Worm (Caenorhabditis elegans): ENCODE data around the gene C17F4.7.
"Not testable (repeated sequence)": the region's sequence is repeated elsewhere in the genome, so short reads cannot be mapped to it uniquely, and the experiment has no call there.

The C17F4.7 gene

DNA sequence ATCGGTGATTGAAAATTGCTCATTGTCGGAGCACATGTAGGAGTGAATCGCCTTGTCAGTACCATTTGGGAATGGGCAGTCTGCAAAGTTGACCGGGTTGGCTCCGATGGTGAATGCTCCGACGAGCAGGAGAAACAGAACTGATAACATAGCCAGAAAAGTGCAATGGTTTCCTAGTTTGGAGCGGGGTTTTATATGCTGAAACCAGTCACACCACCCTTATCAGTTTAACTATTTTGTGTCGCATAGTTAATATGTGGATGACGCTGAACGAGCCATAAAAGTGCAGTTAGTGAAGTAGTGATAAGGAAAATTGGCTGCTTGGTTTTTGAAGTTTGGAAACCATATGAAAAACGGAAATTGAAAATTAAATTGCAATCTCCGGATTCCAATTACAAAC lies at the start of gene C17F4.7:
Gene C17F4.7, minus strand, starts transcription at position 180 of the 400 bp plus-strand sequence.
- TF ChIP-seq W03F9.2 (tag; optimal IDR thresholded peaks at IDR 0.05) (no peak), him-1 (tag; optimal IDR thresholded peaks at IDR 0.05) (no peak), dao-5 (tag; optimal IDR thresholded peaks at IDR 0.05) (no peak)

- no peak for TF ChIP-seq dao-5 (tag; optimal IDR thresholded peaks at IDR 0.05)
- TF ChIP-seq him-1 (tag; optimal IDR thresholded peaks at IDR 0.05) = no peak
- TF ChIP-seq W03F9.2 (tag; optimal IDR thresholded peaks at IDR 0.05) = no peak
These were observed 49.4 kb upstream of the C17F4.7 start, which contains the start of gene btb-17 for ce11 chrII:3295193-3295592. TSS of gene btb-17 (plus strand) at chrII:3295405.

DNA sequence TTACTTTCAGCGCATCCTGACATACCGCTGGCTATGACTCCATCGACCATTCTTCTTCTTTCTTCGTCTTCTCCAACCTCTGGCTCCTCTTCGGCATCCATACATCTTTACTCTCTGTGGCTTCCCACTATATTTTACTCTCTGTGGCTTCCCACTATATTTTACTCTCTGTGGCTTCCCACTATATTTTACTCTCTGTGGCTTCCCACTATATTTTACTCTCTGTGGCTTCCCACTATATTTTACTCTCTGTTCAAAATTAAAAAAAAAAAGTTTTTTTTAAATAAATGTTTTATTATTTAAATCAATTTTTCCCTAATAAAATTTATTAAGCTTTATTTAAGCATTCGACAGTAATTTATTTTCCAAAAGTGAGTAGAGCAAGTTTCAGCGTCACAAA lies 44.7 kb upstream of the C17F4.7 start, which contains the start of gene F39E9.14:
Gene F39E9.14, minus strand, starts transcription at position 101 of the 400 bp plus-strand sequence.
- not testable (repeated sequence) for TF ChIP-seq dao-5, W03F9.2, him-1 (tag; optimal IDR thresholded peaks at IDR 0.05)

DNA sequence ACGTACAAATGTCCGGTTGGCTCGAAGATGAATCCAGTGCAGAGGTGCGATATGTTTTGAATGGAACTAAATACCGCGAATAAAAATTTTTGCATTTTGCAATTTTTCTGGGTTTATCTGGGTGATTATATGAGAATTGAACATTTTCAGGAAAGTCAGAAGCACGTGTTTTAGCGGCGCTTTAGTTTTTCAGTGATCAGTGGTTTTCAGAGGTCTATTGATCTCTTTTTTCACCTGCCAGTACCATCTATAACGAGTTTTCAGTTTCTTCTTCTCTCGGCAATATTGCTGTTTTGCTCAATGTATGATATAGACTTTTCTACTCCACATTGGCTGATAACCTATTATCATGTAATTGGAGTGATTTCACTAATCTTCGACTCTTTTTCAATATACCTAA lies 41.3 kb upstream of the C17F4.7 start, which contains the start of gene sri-63:
Gene sri-63, plus strand, starts transcription at position 301 of the 400 bp plus-strand sequence.
- no peak for TF ChIP-seq dao-5 (tag; optimal IDR thresholded peaks at IDR 0.05)
- TF ChIP-seq W03F9.2 (tag; optimal IDR thresholded peaks at IDR 0.05) = no peak

- no peak for TF ChIP-seq him-1 (tag; optimal IDR thresholded peaks at IDR 0.05)
- TF ChIP-seq W03F9.2 (tag; optimal IDR thresholded peaks at IDR 0.05) = no peak
- TF ChIP-seq dao-5 (tag; optimal IDR thresholded peaks at IDR 0.05) = no peak
These were observed 38.7 kb upstream of the C17F4.7 start, which contains the start of gene scl-15 for ce11 chrII:3284558-3284957. TSS of gene scl-15 (minus strand) at chrII:3284658.

DNA sequence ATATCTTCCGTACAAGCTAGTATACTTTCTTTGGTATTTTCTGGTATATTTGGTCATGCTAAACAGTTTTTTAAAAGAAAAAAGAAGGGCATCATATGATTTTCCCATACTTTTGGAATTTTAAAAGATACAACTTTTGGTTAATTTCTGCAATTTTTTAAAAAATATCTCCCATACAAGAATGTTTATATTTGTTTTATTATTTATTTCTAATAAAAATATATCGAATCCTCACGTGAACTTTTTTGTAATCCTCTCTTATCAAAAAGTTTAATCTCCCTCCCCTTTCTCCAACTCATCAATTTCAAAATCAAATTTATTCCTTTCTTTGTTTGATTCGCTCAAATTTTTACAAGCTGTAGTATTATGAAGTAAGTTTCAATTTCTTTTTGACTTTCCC lies 36.5 kb upstream of the C17F4.7 start, which contains the start of gene nep-13:
Gene nep-13, plus strand, starts transcription at position 301 of the 400 bp plus-strand sequence.
- TF ChIP-seq dao-5 (tag; optimal IDR thresholded peaks at IDR 0.05) (no peak), him-1 (tag; optimal IDR thresholded peaks at IDR 0.05) (no peak), W03F9.2 (tag; optimal IDR thresholded peaks at IDR 0.05) (no peak)

DNA sequence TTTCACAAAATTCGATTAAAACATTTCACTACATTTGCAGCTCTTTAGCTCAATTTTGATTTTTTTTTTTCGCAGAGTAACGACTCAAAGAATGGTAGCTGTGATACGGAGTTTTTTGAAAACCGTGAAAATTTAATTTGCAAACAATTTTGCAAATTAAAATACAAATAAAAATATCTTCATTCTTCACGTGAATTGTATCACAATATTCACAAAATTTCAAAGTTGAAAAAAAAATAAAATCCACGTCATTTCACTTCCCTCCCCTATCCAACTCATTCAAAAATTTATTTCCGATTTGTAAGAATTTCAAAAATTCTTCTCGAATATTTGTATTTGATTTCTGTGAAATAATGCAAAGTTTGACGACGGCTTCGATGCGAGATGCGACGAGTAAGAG lies 32.8 kb upstream of the C17F4.7 start, which contains the start of gene wht-4:
Gene wht-4, plus strand, starts transcription at position 301 of the 400 bp plus-strand sequence.
- TF ChIP-seq dao-5 (tag; optimal IDR thresholded peaks at IDR 0.05) (no peak), him-1 (tag; optimal IDR thresholded peaks at IDR 0.05) (no peak), W03F9.2 (tag; optimal IDR thresholded peaks at IDR 0.05) (no peak)

- no peak for TF ChIP-seq W03F9.2 (tag; optimal IDR thresholded peaks at IDR 0.05)
- TF ChIP-seq dao-5 (tag; optimal IDR thresholded peaks at IDR 0.05) = no peak
- TF ChIP-seq him-1 (tag; optimal IDR thresholded peaks at IDR 0.05) = no peak
These were observed 31.9 kb upstream of the C17F4.7 start, which contains the start of gene F02E11.4 for ce11 chrII:3277686-3278085. TSS of gene F02E11.4 (minus strand) at chrII:3277786.

DNA sequence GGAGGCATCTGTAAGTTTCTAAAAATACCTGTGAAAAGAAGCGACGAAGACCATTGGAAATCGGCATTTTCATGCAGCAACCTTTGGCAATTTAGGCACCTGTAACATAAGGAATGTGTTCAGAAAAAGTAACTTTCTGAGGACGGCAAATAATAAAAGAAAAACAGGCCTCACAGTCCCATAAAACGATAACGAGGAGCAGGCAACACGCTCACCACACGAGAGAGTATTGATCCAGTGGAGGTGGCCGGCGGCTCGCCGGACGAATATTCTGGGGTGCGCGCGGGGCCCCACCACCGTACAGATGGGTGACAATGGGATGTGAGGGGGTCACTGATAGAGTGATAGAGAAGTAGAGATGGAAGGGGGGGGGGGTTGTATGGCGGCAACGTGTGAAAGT lies 29.1 kb upstream of the C17F4.7 start, which contains the start of gene F02E11.3:
Gene F02E11.3, minus strand, starts transcription at position 101 of the 400 bp plus-strand sequence.
- TF ChIP-seq him-1 (tag; optimal IDR thresholded peaks at IDR 0.05) (no peak), W03F9.2 (tag; optimal IDR thresholded peaks at IDR 0.05) (no peak), dao-5 (tag; optimal IDR thresholded peaks at IDR 0.05) (no peak)

DNA sequence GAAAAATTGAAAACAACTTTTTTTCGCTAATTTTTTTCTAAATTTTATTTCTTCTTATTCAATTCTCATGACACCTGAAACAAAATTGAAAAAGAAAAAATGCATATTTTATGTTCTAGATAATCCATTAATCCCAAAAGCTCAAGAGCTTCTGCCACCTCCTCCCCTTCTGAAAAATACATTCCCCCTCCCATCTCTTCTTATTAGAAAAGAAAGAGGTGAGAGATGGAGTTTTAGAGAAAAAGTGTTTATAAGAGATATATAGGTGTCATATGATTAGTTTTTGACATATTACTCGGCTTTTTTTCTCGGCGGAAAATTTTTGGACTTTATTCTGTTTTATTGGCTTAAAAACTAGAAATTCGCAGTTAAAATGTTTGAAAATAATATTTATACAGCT lies 24.8 kb upstream of the C17F4.7 start:
- no peak for TF ChIP-seq W03F9.2 (tag; optimal IDR thresholded peaks at IDR 0.05)
- TF ChIP-seq him-1 (tag; optimal IDR thresholded peaks at IDR 0.05) = no peak
- no peak for TF ChIP-seq dao-5 (tag; optimal IDR thresholded peaks at IDR 0.05)

ce11 chrII:3267815-3268214 lies 22.0 kb upstream of the C17F4.7 start:
- TF ChIP-seq W03F9.2 (tag; optimal IDR thresholded peaks at IDR 0.05) (no peak), him-1 (tag; optimal IDR thresholded peaks at IDR 0.05) (no peak), dao-5 (tag; optimal IDR thresholded peaks at IDR 0.05) (no peak)

ce11 chrII:3267365-3267764 lies 21.6 kb upstream of the C17F4.7 start, which contains the start of gene F02E11.7:
TSS of gene F02E11.7 (plus strand) at chrII:3267665.
- TF ChIP-seq him-1 (tag; optimal IDR thresholded peaks at IDR 0.05) (no peak), dao-5 (tag; optimal IDR thresholded peaks at IDR 0.05) (no peak), W03F9.2 (tag; optimal IDR thresholded peaks at IDR 0.05) (no peak)

DNA sequence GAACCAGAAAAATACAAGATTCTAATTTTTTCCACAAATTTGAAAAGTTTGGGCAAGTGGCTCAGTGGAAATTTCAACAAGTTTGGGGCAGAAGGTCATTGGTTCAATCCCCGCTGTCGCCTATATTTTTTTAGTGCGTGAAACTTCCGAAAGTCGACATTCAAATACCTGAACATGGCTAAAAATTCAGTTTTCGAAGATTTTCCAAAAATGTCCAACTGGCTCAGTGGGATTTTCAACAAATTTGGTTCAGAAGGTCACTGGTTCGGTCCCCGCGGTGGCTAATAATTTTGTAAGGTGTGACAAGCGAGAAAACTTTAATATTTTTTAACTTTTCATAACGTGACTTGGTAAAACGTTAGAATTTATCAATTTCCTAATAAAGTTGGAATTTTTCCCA lies 18.9 kb upstream of the C17F4.7 start:
- TF ChIP-seq him-1 (tag; optimal IDR thresholded peaks at IDR 0.05) (no peak), W03F9.2 (tag; optimal IDR thresholded peaks at IDR 0.05) (no peak), dao-5 (tag; optimal IDR thresholded peaks at IDR 0.05) (no peak)

DNA sequence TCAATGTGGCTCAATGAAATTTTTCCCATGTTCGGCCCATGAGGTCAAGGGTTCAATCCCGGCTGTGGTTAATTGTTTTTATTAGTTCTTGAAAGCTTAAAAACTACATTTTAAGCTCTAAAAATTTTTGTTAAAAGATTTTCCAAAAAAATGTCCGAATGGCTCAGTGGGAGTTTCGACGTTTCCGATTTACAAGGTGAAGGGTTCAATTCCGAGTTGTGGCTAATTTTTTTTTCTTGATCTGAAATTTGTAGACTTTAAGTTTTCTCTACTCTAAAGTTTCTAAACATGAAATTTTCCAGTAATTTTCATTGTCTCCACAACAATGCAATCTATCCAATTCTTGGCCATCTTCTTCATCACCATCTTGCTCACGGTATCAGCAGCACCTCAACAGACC lies 16.7 kb upstream of the C17F4.7 start, which contains the start of gene F02E11.2:
Gene F02E11.2, plus strand, starts transcription at position 301 of the 400 bp plus-strand sequence.
- TF ChIP-seq him-1 (tag; optimal IDR thresholded peaks at IDR 0.05) = no peak
- TF ChIP-seq dao-5 (tag; optimal IDR thresholded peaks at IDR 0.05) = no peak
- TF ChIP-seq W03F9.2 (tag; optimal IDR thresholded peaks at IDR 0.05) = no peak

ce11 chrII:3259254-3259653 lies 13.4 kb upstream of the C17F4.7 start, which contains the start of gene gcy-19:
TSS of gene gcy-19 (minus strand) at chrII:3259354.
- TF ChIP-seq him-1 (tag; optimal IDR thresholded peaks at IDR 0.05) (no peak), dao-5 (tag; optimal IDR thresholded peaks at IDR 0.05) (no peak), W03F9.2 (tag; optimal IDR thresholded peaks at IDR 0.05) (no peak)
